Fruit fly (Drosophila melanogaster) whole organism, wandering third instar larva: Measurements from ENCODE around the gene arm.
A peak's percentile ranks its signal among the peaks of the same experiment; 100 is the strongest.

Experiments
- Hr78 ChIP-seq: fragments of >200 bp; optimal IDR thresholded peaks from 2 replicates; lab custom pipeline; 2017; ENCODE audit warnings: missing biosample characterization, missing genetic modification characterization
- Jra ChIP-seq: sonication (Bioruptor generic); optimal IDR thresholded peaks from 2 replicates; lab custom pipeline; 2016; ENCODE audit warnings: missing biosample characterization, missing genetic modification characterization
- Rel ChIP-seq, 2 experiments: fragments of 200-800 bp; sonication (Bioruptor generic) in 1 of 2; optimal IDR thresholded peaks; 2 replicates in 1 of 2; 3 replicates in 1 of 2; lab custom pipeline; 2016 to 2019; ENCODE audit warnings: mild to moderate bottlenecking in 2 of 2, missing biosample characterization in 2 of 2, missing genetic modification characterization in 2 of 2, moderate library complexity in 1 of 2
- dmrt93B ChIP-seq: fragments of 200-800 bp; sonication (Bioruptor generic); optimal IDR thresholded peaks from 2 replicates; lab custom pipeline; 2018; ENCODE audit warnings: missing biosample characterization, mild to moderate bottlenecking, missing genetic modification characterization
- dsf ChIP-seq: sonication (Bioruptor generic); optimal IDR thresholded peaks from 2 replicates; lab custom pipeline; 2016; ENCODE audit warnings: missing biosample characterization, missing genetic modification characterization, borderline replicate concordance
- fru ChIP-seq: fragments of 200-800 bp; sonication (Bioruptor generic); optimal IDR thresholded peaks from 3 replicates; lab custom pipeline; 2016; ENCODE audit warnings: missing biosample characterization, mild to moderate bottlenecking, missing genetic modification characterization
- psq ChIP-seq: fragments of 200-800 bp; sonication (Bioruptor generic); optimal IDR thresholded peaks from 3 replicates; lab custom pipeline; 2017; ENCODE audit warnings: missing biosample characterization, mild to moderate bottlenecking, missing genetic modification characterization, moderate library complexity
- rgr ChIP-seq: fragments of 200-800 bp; sonication (Bioruptor generic); optimal IDR thresholded peaks from 3 replicates; lab custom pipeline; 2016; ENCODE audit warnings: missing biosample characterization, mild to moderate bottlenecking, missing genetic modification characterization
- sage ChIP-seq: fragments of 200-800 bp; sonication (Bioruptor generic); optimal IDR thresholded peaks from 2 replicates; lab custom pipeline; 2016; ENCODE audit warnings: missing biosample characterization, mild to moderate bottlenecking, missing genetic modification characterization
- tai ChIP-seq: sonication (Bioruptor generic); optimal IDR thresholded peaks from 2 replicates; lab custom pipeline; 2016; ENCODE audit warnings: missing biosample characterization, missing genetic modification characterization
- usp ChIP-seq: fragments of >200 bp; optimal IDR thresholded peaks from 2 replicates; lab custom pipeline; 2017; ENCODE audit warnings: missing biosample characterization, missing genetic modification characterization

- TF ChIP-seq fru (GFP tag; lab: Kevin White, UChicago) = peak; percentile 45
- no peak for TF ChIP-seq dmrt93B (GFP tag; lab: Kevin White, UChicago)
- no peak for TF ChIP-seq sage (GFP tag; lab: Kevin White, UChicago)
- TF ChIP-seq dsf (GFP tag; lab: Kevin White, UChicago) = no peak
- TF ChIP-seq rgr (GFP tag; lab: Kevin White, UChicago) = no peak
- TF ChIP-seq usp (GFP tag; lab: Kevin White, UChicago) = no peak
- no peak for TF ChIP-seq psq (GFP tag; lab: Kevin White, UChicago)
- TF ChIP-seq Rel (GFP tag; optimal IDR thresholded peaks at IDR 0.05; lab: Kevin White, UChicago) = no peak
- no peak for TF ChIP-seq Rel (tag; optimal IDR thresholded peaks at IDR 0.05; lab: Kevin White, UChicago)
- no peak for TF ChIP-seq tai (GFP tag; lab: Kevin White, UChicago)
- TF ChIP-seq Hr78 (GFP tag; lab: Kevin White, UChicago) = no peak
- TF ChIP-seq Jra (GFP tag; lab: Kevin White, UChicago) = no peak
Measured at dm6 chrX:1897384-1897783, 3.1 kb downstream of the arm start.
